Fruit fly (Drosophila melanogaster) Kc167 (cell line): ENCODE data around the gene CG31937.

Experiments
- Myc ChIP-seq: fragments of >200 bp; optimal IDR thresholded peaks from 2 replicates; lab custom pipeline; 2017; ENCODE audit warnings: missing external identifiers
- h ChIP-seq: fragments of >200 bp; optimal IDR thresholded peaks from 3 replicates; lab custom pipeline; 2018; ENCODE audit warnings: missing external identifiers
- ttk ChIP-seq: sonication (Bioruptor generic); optimal IDR thresholded peaks from 2 replicates; lab custom pipeline; 2017; ENCODE audit warnings: missing external identifiers

DNA sequence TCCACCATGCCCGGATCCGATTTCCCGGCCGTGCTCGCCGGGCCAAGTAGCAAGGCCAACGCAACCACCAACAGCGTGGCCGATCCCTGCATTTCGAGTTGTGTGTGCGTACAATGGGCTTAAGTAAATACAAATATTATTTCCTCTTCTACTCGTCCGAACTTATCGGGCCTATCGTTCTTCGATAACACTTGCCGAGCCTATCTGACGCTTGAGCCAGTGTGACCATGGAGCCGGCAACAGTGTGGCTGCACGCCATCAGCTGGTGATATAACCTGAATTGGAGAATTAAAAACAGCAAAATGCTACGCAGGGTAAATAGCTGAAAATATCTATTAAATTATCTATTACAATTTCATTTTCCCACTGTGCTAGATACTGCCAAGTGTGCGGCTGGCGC, 19.5 kb upstream of the CG31937 start, which contains the start of the genes CG17660 and mRpL48:
- TF ChIP-seq Myc (lab: Kevin White, UChicago) (no peak), h (lab: Kevin White, UChicago) (no peak), ttk (no peak)
